Worm (Caenorhabditis elegans) whole organism, young adult: ENCODE measurements around the gene srlf-35.

ENCODE experiments used
- B0336.3 ChIP-seq: fragments of 200-800 bp; sonication (Bioruptor generic); IDR thresholded peaks from 2 replicates; pipeline ENCODE4 v1.3.6; 2022; ENCODE audit warnings: missing genetic modification characterization, missing compliant biosample characterization
- C17E4.6 ChIP-seq: fragments of 200-800 bp; sonication (Bioruptor generic); IDR thresholded peaks from 2 replicates; pipeline ENCODE4 v1.3.6; 2022; ENCODE audit warnings: missing genetic modification reagents, missing genetic modification characterization, missing compliant biosample characterization
- F33H1.4 ChIP-seq: fragments of 200-800 bp; sonication (Bioruptor generic); IDR thresholded peaks from 2 replicates; pipeline ENCODE4 v1.3.6; 2022; ENCODE audit warnings: missing genetic modification reagents, missing genetic modification characterization, missing compliant biosample characterization
- F37B4.10 ChIP-seq: fragments of 200-800 bp; sonication (Bioruptor generic); IDR thresholded peaks from 2 replicates; pipeline ENCODE4 v1.3.6; 2022; ENCODE audit warnings: missing genetic modification characterization, missing compliant biosample characterization
- F55B11.4 ChIP-seq: sonication (generic microtip); optimal IDR thresholded peaks from 2 replicates; lab custom pipeline; 2016; ENCODE audit warnings: missing compliant biosample characterization, missing genetic modification characterization, borderline replicate concordance; ENCODE audit not compliant: insufficient read depth
- Y56A3A.18 ChIP-seq: fragments of 200-800 bp; sonication (Bioruptor generic); IDR thresholded peaks from 2 replicates; pipeline ENCODE4 v1.3.6; 2022; ENCODE audit warnings: missing genetic modification reagents, missing genetic modification characterization, missing compliant biosample characterization
- Y67H2A.10 ChIP-seq: fragments of 200-800 bp; sonication (Bioruptor generic); conservative IDR thresholded peaks from 2 replicates; pipeline ENCODE4 v1.3.6; 2022; ENCODE audit warnings: missing genetic modification reagents, missing genetic modification characterization, missing compliant biosample characterization
- Y79H2A.3 ChIP-seq: fragments of 200-800 bp; sonication (Bioruptor generic); conservative IDR thresholded peaks from 2 replicates; pipeline ENCODE4 v1.3.6; 2022; ENCODE audit warnings: missing genetic modification reagents, missing genetic modification characterization, missing compliant biosample characterization
- aptf-2 ChIP-seq: fragments of 200-800 bp; sonication (Bioruptor generic); conservative IDR thresholded peaks from 2 replicates; pipeline ENCODE4 v1.3.6; 2022; ENCODE audit warnings: missing genetic modification reagents, missing genetic modification characterization, missing compliant biosample characterization
- atf-7 ChIP-seq: sonication (generic microtip); optimal IDR thresholded peaks from 2 replicates; lab custom pipeline; 2017; ENCODE audit warnings: mild to moderate bottlenecking, missing genetic modification characterization, missing compliant biosample characterization
- ceh-58 ChIP-seq: fragments of 200-800 bp; sonication (Bioruptor generic); IDR thresholded peaks from 2 replicates; pipeline ENCODE4 v1.3.6; 2022; ENCODE audit warnings: missing genetic modification characterization, missing compliant biosample characterization
- chd-7 ChIP-seq: sonication (generic microtip); optimal IDR thresholded peaks from 2 replicates; lab custom pipeline; 2016; ENCODE audit warnings: mild to moderate bottlenecking, missing genetic modification characterization, moderate library complexity, missing compliant biosample characterization
- die-1 ChIP-seq: sonication (generic microtip); optimal IDR thresholded peaks from 2 replicates; lab custom pipeline; 2016; ENCODE audit warnings: missing genotype, mild to moderate bottlenecking, missing genetic modification characterization, missing compliant biosample characterization
- dpff-1 ChIP-seq: sonication (generic microtip); optimal IDR thresholded peaks from 2 replicates; lab custom pipeline; 2017; ENCODE audit warnings: mild to moderate bottlenecking, missing genetic modification characterization, missing compliant biosample characterization
- dpl-1 ChIP-seq: fragments of 150-350 bp; optimal IDR thresholded peaks from 2 replicates; lab custom pipeline; 2014; ENCODE audit warnings: missing biosample characterization, missing genetic modification reagents, missing genetic modification characterization
- efl-1 ChIP-seq: fragments of 150-350 bp; optimal IDR thresholded peaks from 2 replicates; lab custom pipeline; 2014; ENCODE audit warnings: missing biosample characterization, missing genetic modification reagents, missing genetic modification characterization
- egl-18 ChIP-seq: fragments of 200-800 bp; sonication (Bioruptor generic); IDR thresholded peaks from 2 replicates; pipeline ENCODE4 v1.3.6; 2022; ENCODE audit warnings: missing genetic modification reagents, missing genetic modification characterization, missing compliant biosample characterization
- egl-44 ChIP-seq: fragments of 200-800 bp; sonication (Bioruptor generic); IDR thresholded peaks from 2 replicates; pipeline ENCODE4 v1.3.6; 2022; ENCODE audit warnings: missing genetic modification reagents, missing genetic modification characterization, missing compliant biosample characterization
- hlh-26 ChIP-seq: fragments of 200-800 bp; sonication (Bioruptor generic); conservative IDR thresholded peaks from 2 replicates; pipeline ENCODE4 v1.3.6; 2022; ENCODE audit warnings: missing genetic modification reagents, missing genetic modification characterization, missing compliant biosample characterization
- hrde-1 ChIP-seq: sonication (generic microtip); optimal IDR thresholded peaks from 2 replicates; lab custom pipeline; 2016; ENCODE audit warnings: missing genetic modification characterization, mild to moderate bottlenecking, missing compliant biosample characterization, moderate library complexity, missing genotype, missing genetic modification reagents, borderline replicate concordance
- lag-1 ChIP-seq: fragments of 200-800 bp; sonication (Bioruptor generic); IDR thresholded peaks from 2 replicates; pipeline ENCODE4 v1.3.6; 2022; ENCODE audit warnings: missing genetic modification reagents, missing genetic modification characterization, missing compliant biosample characterization
- let-526 ChIP-seq: fragments of 200-800 bp; sonication (Bioruptor generic); IDR thresholded peaks from 2 replicates; pipeline ENCODE4 v1.3.6; 2022; ENCODE audit warnings: missing genetic modification reagents, missing genetic modification characterization, missing compliant biosample characterization
- let-607 ChIP-seq, 2 experiments: fragments of 200-800 bp in 1 of 2; sonication (Bioruptor generic) in 1 of 2; sonication (generic microtip) in 1 of 2; optimal IDR thresholded peaks; 2 replicates each; lab custom pipeline; 2016 to 2018; ENCODE audit warnings: mild to moderate bottlenecking in 2 of 2, missing compliant biosample characterization in 2 of 2, missing genetic modification characterization in 2 of 2, moderate library complexity in 2 of 2, missing genotype in 1 of 2
- lin-26 ChIP-seq: fragments of 200-800 bp; sonication (Bioruptor generic); IDR thresholded peaks from 2 replicates; pipeline ENCODE4 v1.3.6; 2022; ENCODE audit warnings: missing genetic modification reagents, missing genetic modification characterization, missing compliant biosample characterization
- lin-35 ChIP-seq, 3 experiments: fragments of 150-350 bp in 2 of 3; sonication (generic microtip) in 1 of 3; optimal IDR thresholded peaks; 2 replicates each; lab custom pipeline; 2014 to 2018; ENCODE audit warnings: missing biosample characterization in 3 of 3, missing genetic modification characterization in 3 of 3, missing genetic modification reagents in 3 of 3
- lin-40 ChIP-seq: sonication (generic microtip); optimal IDR thresholded peaks from 2 replicates; lab custom pipeline; 2016; ENCODE audit warnings: missing genetic modification characterization, mild to moderate bottlenecking, missing compliant biosample characterization, missing genotype, missing genetic modification reagents
- lir-1 ChIP-seq: fragments of 200-800 bp; sonication (Bioruptor generic); conservative IDR thresholded peaks from 2 replicates; pipeline ENCODE4 v1.3.6; 2022; ENCODE audit warnings: missing genetic modification reagents, missing genetic modification characterization, missing compliant biosample characterization
- lsl-1 ChIP-seq: fragments of 200-800 bp; sonication (Bioruptor generic); optimal IDR thresholded peaks from 2 replicates; lab custom pipeline; 2018; ENCODE audit warnings: mild to moderate bottlenecking, missing genetic modification characterization, moderate library complexity, missing compliant biosample characterization
- madf-10 ChIP-seq: sonication (generic microtip); optimal IDR thresholded peaks from 2 replicates; lab custom pipeline; 2016; ENCODE audit warnings: mild to moderate bottlenecking, missing genetic modification characterization, missing compliant biosample characterization
- mel-28 ChIP-seq: sonication (generic microtip); optimal IDR thresholded peaks from 2 replicates; lab custom pipeline; 2016; ENCODE audit warnings: borderline replicate concordance, mild to moderate bottlenecking, missing genetic modification characterization, missing compliant biosample characterization
- mes-4 ChIP-seq: sonication (generic microtip); optimal IDR thresholded peaks from 2 replicates; lab custom pipeline; 2016; ENCODE audit warnings: missing genotype, missing genetic modification characterization, missing compliant biosample characterization
- nfya-1 ChIP-seq: sonication (generic microtip); optimal IDR thresholded peaks from 2 replicates; lab custom pipeline; 2017; ENCODE audit warnings: antibody characterized with exemption, missing compliant biosample characterization, missing genetic modification characterization, borderline replicate concordance; ENCODE audit not compliant: insufficient read depth
- nfyb-1 ChIP-seq: fragments of 200-800 bp; sonication (Bioruptor generic); IDR thresholded peaks from 2 replicates; pipeline ENCODE4 v1.3.6; 2022; ENCODE audit warnings: missing genetic modification reagents, missing genetic modification characterization, missing compliant biosample characterization
- sdz-38 ChIP-seq: sonication (generic microtip); optimal IDR thresholded peaks from 2 replicates; lab custom pipeline; 2016; ENCODE audit warnings: missing genotype, missing genetic modification characterization, missing compliant biosample characterization
- snpc-1.1 ChIP-seq: sonication (generic microtip); optimal IDR thresholded peaks from 2 replicates; lab custom pipeline; 2017; ENCODE audit warnings: missing genetic modification characterization, mild to moderate bottlenecking, missing compliant biosample characterization, antibody characterized with exemption, moderate library complexity, missing genotype, missing genetic modification reagents; ENCODE audit not compliant: insufficient read depth
- snpc-4 ChIP-seq, 5 experiments: fragments of 150-350 bp in 1 of 5; sonication (generic microtip) in 4 of 5; optimal IDR thresholded peaks; 2 replicates each; lab custom pipeline; 2014 to 2018; ENCODE audit warnings: missing genetic modification characterization in 5 of 5, missing biosample characterization in 3 of 5, antibody characterized with exemption in 2 of 5, mild to moderate bottlenecking in 2 of 5, missing compliant biosample characterization in 2 of 5, missing genotype in 2 of 5, moderate library complexity in 2 of 5, missing genetic modification reagents in 1 of 5
- sptf-2 ChIP-seq: fragments of 200-800 bp; sonication (Bioruptor generic); optimal IDR thresholded peaks from 2 replicates; lab custom pipeline; 2018; ENCODE audit warnings: mild to moderate bottlenecking, missing genetic modification characterization, missing compliant biosample characterization
- tlf-1 ChIP-seq: fragments of 200-800 bp; sonication (Bioruptor generic); optimal IDR thresholded peaks from 2 replicates; lab custom pipeline; 2018; ENCODE audit warnings: mild to moderate bottlenecking, missing genetic modification characterization, missing compliant biosample characterization
- zfh-2 ChIP-seq: fragments of 200-800 bp; sonication (Bioruptor generic); conservative IDR thresholded peaks from 2 replicates; pipeline ENCODE4 v1.3.6; 2022; ENCODE audit warnings: missing genetic modification reagents, missing genetic modification characterization, missing compliant biosample characterization
- zim-3 ChIP-seq: sonication (generic microtip); optimal IDR thresholded peaks from 2 replicates; lab custom pipeline; 2017; ENCODE audit warnings: mild to moderate bottlenecking, missing genetic modification characterization, moderate library complexity, missing compliant biosample characterization
- ztf-26 ChIP-seq: sonication (generic microtip); optimal IDR thresholded peaks from 2 replicates; lab custom pipeline; 2017; ENCODE audit warnings: missing genetic modification characterization, missing compliant biosample characterization
- ztf-6 ChIP-seq: fragments of 200-800 bp; sonication (Bioruptor generic); IDR thresholded peaks from 2 replicates; pipeline ENCODE4 v1.3.6; 2022; ENCODE audit warnings: missing genetic modification reagents, missing genetic modification characterization, missing compliant biosample characterization

srlf-35 gene

DNA sequence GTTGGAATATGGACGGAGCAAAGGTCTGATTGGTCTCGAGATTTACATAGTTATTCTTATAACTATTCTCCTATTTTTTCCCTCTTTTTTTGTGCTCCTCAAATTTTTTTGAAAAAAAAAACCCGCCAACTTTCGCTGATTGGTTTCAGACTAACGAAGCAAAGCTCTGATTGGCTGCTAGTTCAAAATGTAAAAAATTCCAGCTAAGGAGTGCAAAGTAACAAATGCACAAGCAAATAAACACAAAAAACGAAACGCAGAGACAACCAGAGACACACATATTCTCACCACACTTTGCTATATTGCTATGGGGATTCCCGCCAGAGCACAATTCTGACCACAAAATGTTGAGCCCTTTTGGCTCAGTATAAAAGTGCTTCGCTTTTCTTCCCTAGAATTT, 6.4 kb upstream of the srlf-35 start, which contains the start of gene T01G6.1:
TSS of gene T01G6.1 (plus strand) at position 301 of the 400 bp plus-strand sequence.
- TF ChIP-seq C17E4.6 (GFP tag; lab: Robert Waterston, UW) (no peak), Y67H2A.10 (no peak), chd-7 (tag; lab: Kevin White, UChicago) (no peak), zfh-2 (GFP tag; lab: Robert Waterston, UW) (no peak), Y79H2A.3 (GFP tag; lab: Robert Waterston, UW) (no peak), egl-18 (GFP tag; lab: Robert Waterston, UW) (no peak), lsl-1 (GFP tag; lab: Kevin White, UChicago) (no peak), lin-40 (tag; lab: Kevin White, UChicago) (no peak), sptf-2 (GFP tag; lab: Kevin White, UChicago) (no peak), hrde-1 (tag; lab: Kevin White, UChicago) (no peak), ceh-58 (GFP tag; lab: Robert Waterston, UW) (no peak), zim-3 (no peak), egl-44 (GFP tag; lab: Robert Waterston, UW) (no peak), F37B4.10 (no peak), let-526 (no peak), snpc-1.1 (tag; lab: Kevin White, UChicago) (no peak), B0336.3 (GFP tag; lab: Robert Waterston, UW) (no peak), F33H1.4 (GFP tag; lab: Robert Waterston, UW) (no peak), dpl-1 (GFP tag; lab: Kevin White, UChicago) (no peak)

DNA sequence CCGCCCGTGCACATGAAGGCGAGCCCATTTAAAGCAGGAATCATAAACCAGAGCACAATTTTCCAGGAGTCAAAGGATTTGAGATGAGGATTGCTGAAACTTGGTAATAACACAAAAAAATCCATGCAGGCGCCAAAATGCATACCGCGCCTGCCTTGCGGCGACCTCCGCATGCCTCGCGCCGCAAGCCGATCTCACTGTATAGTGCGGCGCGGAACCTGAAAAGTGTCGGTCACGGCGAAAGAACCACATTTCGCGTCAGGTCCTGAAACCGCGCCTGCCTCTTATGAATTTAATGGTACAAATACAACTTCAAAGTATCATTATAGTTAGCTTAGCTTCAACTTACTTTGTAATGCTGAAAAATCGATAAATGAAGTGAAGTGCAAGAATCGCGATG, 3.3 kb upstream of the srlf-35 start:
- TF ChIP-seq mes-4 (no peak), zfh-2 (GFP tag; lab: Robert Waterston, UW) (peak; percentile 73), snpc-4 (GFP tag; optimal IDR thresholded peaks at IDR 0.05; lab: Kevin White, UChicago) (no peak), snpc-4 (tag; optimal IDR thresholded peaks at IDR 0.05; lab: Kevin White, UChicago) (peak in 1 of 4 experiments; percentile 1), ztf-6 (GFP tag; lab: Robert Waterston, UW) (no peak)
- TF ChIP-seq, all 124 proteins: peak for 2

DNA sequence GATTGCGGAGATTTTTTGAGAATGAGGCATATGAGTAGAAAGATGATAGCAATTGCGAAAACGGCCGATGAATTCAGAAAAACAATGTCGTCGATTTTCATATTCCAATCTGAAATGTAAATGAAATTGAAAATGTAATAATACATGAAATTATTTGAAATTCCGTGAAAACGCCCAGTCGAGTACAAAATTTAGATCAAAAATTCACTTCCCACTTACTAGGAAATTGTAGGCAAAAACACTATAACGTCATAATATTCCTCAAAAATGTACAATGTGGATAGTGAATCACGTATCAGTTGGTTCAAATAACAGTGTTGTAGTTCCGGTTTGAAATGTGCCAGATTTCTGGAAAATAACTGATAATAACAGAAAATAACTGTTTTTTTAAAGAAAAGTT, 2.6 kb upstream of the srlf-35 start, which contains the start of gene str-256:
TSS of gene str-256 (minus strand) at position 101 of the 400 bp plus-strand sequence.
- TF ChIP-seq let-607 (tag; optimal IDR thresholded peaks at IDR 0.05; lab: Kevin White, UChicago) (no peak), lir-1 (GFP tag; lab: Robert Waterston, UW) (no peak), Y56A3A.18 (GFP tag; lab: Robert Waterston, UW) (no peak), efl-1 (no peak), mel-28 (tag; lab: Kevin White, UChicago) (no peak), lag-1 (GFP tag; lab: Robert Waterston, UW) (no peak), let-526 (no peak), aptf-2 (GFP tag; lab: Robert Waterston, UW) (no peak), die-1 (tag; lab: Kevin White, UChicago) (no peak), madf-10 (tag; lab: Kevin White, UChicago) (no peak)

DNA sequence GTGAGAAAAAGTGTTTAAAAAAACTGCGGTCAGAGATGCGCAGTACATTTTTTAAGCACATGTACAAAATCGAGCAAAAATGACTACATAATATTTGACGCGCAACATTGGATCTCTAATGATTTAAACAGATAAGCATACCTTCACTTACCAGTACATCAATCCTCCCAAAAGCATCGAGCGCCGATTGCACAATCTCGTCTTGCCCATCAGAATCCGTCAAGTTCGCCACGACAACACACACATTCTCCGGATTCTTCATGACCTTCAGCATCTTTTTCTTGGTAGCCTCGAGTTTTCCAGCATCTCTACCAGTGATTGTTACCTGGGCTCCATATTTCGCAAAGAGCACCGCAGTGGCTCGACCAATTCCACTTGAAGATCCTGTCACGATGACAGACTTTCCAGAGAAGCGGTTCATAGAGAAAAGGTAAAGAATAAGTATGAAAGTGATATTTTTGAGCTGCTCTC, 990 bp upstream of the srlf-35 start, which contains the start of gene T01G6.10:
TSS of gene T01G6.10 (minus strand) at position 421 of the 471 bp plus-strand sequence.
- no peak for TF ChIP-seq Y67H2A.10
- no peak for TF ChIP-seq F55B11.4
- no peak for TF ChIP-seq sdz-38 (tag; lab: Kevin White, UChicago)
- TF ChIP-seq mes-4: no peak
- no peak for TF ChIP-seq F33H1.4 (GFP tag; lab: Robert Waterston, UW)
- no peak for TF ChIP-seq Y56A3A.18 (GFP tag; lab: Robert Waterston, UW)
- TF ChIP-seq lin-26 (GFP tag; lab: Robert Waterston, UW): no peak
- no peak for TF ChIP-seq lir-1 (GFP tag; lab: Robert Waterston, UW)
- TF ChIP-seq tlf-1 (GFP tag; lab: Kevin White, UChicago): no peak
- no peak for TF ChIP-seq hlh-26 (GFP tag; lab: Robert Waterston, UW)
- TF ChIP-seq dpff-1 (tag; lab: Kevin White, UChicago): no peak
- no peak for TF ChIP-seq zfh-2 (GFP tag; lab: Robert Waterston, UW)
- TF ChIP-seq nfyb-1 (GFP tag; lab: Robert Waterston, UW): no peak
- TF ChIP-seq ztf-26 (tag; lab: Kevin White, UChicago): no peak
- TF ChIP-seq lin-35 (GFP tag; optimal IDR thresholded peaks at IDR 0.05; lab: Kevin White, UChicago): no peak
- TF ChIP-seq atf-7 (tag; lab: Kevin White, UChicago): no peak
- no peak for TF ChIP-seq nfya-1
